Worm (Caenorhabditis elegans) whole organism, L1 larva: Measurements from ENCODE around the gene T19C3.6.

Experiments used
- C04F5.9 ChIP-seq: sonication (generic microtip); optimal IDR thresholded peaks from 2 replicates; lab custom pipeline; 2016; ENCODE audit warnings: missing genetic modification characterization, missing compliant biosample characterization
- C16A3.4 ChIP-seq: fragments of 150-350 bp; optimal IDR thresholded peaks from 2 replicates; lab custom pipeline; 2014; ENCODE audit warnings: missing biosample characterization, missing genetic modification characterization
- C34B4.2 ChIP-seq: sonication (generic microtip); optimal IDR thresholded peaks from 2 replicates; lab custom pipeline; 2017; ENCODE audit warnings: mild to moderate bottlenecking, missing genetic modification characterization, missing compliant biosample characterization
- Y116A8C.19 ChIP-seq: sonication (generic microtip); optimal IDR thresholded peaks from 2 replicates; lab custom pipeline; 2016; ENCODE audit warnings: missing compliant biosample characterization, missing genetic modification characterization, borderline replicate concordance
- aha-1 ChIP-seq: fragments of 150-350 bp; optimal IDR thresholded peaks from 2 replicates; lab custom pipeline; 2014; ENCODE audit warnings: missing biosample characterization, missing genetic modification characterization
- alr-1 ChIP-seq: fragments of 200-800 bp; sonication (Bioruptor generic); optimal IDR thresholded peaks from 2 replicates; lab custom pipeline; 2018; ENCODE audit warnings: borderline replicate concordance, mild to moderate bottlenecking, missing genetic modification characterization, missing compliant biosample characterization
- aly-2 ChIP-seq: fragments of 150-350 bp; optimal IDR thresholded peaks from 2 replicates; lab custom pipeline; 2014; ENCODE audit warnings: missing biosample characterization, missing genetic modification characterization
- blmp-1 ChIP-seq: fragments of 150-350 bp; optimal IDR thresholded peaks from 2 replicates; lab custom pipeline; 2014; ENCODE audit warnings: missing biosample characterization, missing genetic modification characterization
- ceh-8 ChIP-seq: fragments of 200-800 bp; sonication (Bioruptor generic); optimal IDR thresholded peaks from 2 replicates; lab custom pipeline; 2018; ENCODE audit warnings: mild to moderate bottlenecking, missing genetic modification characterization, moderate library complexity, missing compliant biosample characterization
- ceh-82 ChIP-seq, 3 experiments: fragments of 150-350 bp in 1 of 3; sonication (generic microtip) in 2 of 3; optimal IDR thresholded peaks; 2 replicates each; lab custom pipeline; 2014 to 2017; ENCODE audit warnings: missing biosample characterization in 3 of 3, missing genetic modification characterization in 3 of 3
- ceh-88 ChIP-seq: fragments of 200-800 bp; sonication (Bioruptor generic); IDR thresholded peaks from 2 replicates; pipeline ENCODE4 v1.3.6; 2022; ENCODE audit warnings: missing genetic modification characterization, missing compliant biosample characterization
- ces-1 ChIP-seq: fragments of 150-350 bp; optimal IDR thresholded peaks from 2 replicates; lab custom pipeline; 2014; ENCODE audit warnings: missing biosample characterization, missing genetic modification reagents, missing genetic modification characterization
- dpl-1 ChIP-seq, 3 experiments: fragments of 150-350 bp in 2 of 3; sonication (generic microtip) in 1 of 3; optimal IDR thresholded peaks; 2 replicates each; lab custom pipeline; 2014 to 2017; ENCODE audit warnings: missing biosample characterization in 3 of 3, missing genetic modification characterization in 3 of 3, missing genetic modification reagents in 3 of 3
- dsc-1 ChIP-seq: sonication (generic microtip); optimal IDR thresholded peaks from 2 replicates; lab custom pipeline; 2016; ENCODE audit warnings: mild to moderate bottlenecking, missing genetic modification characterization, missing compliant biosample characterization
- efl-1 ChIP-seq, 4 experiments: fragments of 150-350 bp; optimal IDR thresholded peaks in 3 of 4; peaks in 1 of 4; 1 replicate in 1 of 4; 2 replicates in 3 of 4; lab custom pipeline; 2014; ENCODE audit warnings: missing biosample characterization in 2 of 4, missing genetic modification characterization in 2 of 4, missing genetic modification reagents in 2 of 4
- efl-3 ChIP-seq: fragments of 200-800 bp; sonication (Bioruptor generic); optimal IDR thresholded peaks from 2 replicates; lab custom pipeline; 2018; ENCODE audit warnings: mild to moderate bottlenecking, missing genetic modification characterization, missing compliant biosample characterization
- elt-2 ChIP-seq: sonication (generic microtip); optimal IDR thresholded peaks from 2 replicates; lab custom pipeline; 2016; ENCODE audit warnings: missing genetic modification characterization, mild to moderate bottlenecking, inconsistent platforms, missing compliant biosample characterization, missing genetic modification reagents
- fkh-8 ChIP-seq: sonication (generic microtip); optimal IDR thresholded peaks from 2 replicates; lab custom pipeline; 2016; ENCODE audit warnings: mild to moderate bottlenecking, missing genetic modification characterization, missing compliant biosample characterization
- grh-1 ChIP-seq: fragments of 200-800 bp; sonication (Bioruptor generic); IDR thresholded peaks from 2 replicates; pipeline ENCODE4 v1.3.6; 2022; ENCODE audit warnings: missing genetic modification reagents, missing genetic modification characterization, missing compliant biosample characterization
- isw-1 ChIP-seq: fragments of 200-800 bp; sonication (Bioruptor generic); IDR thresholded peaks from 2 replicates; pipeline ENCODE4 v1.3.6; 2022; ENCODE audit warnings: missing genetic modification characterization, missing compliant biosample characterization
- lin-14 ChIP-seq: fragments of 200-800 bp; sonication (Bioruptor generic); optimal IDR thresholded peaks from 2 replicates; lab custom pipeline; 2018; ENCODE audit warnings: mild to moderate bottlenecking, missing genetic modification characterization, moderate library complexity, missing compliant biosample characterization
- lin-35 ChIP-seq, 2 experiments: fragments of 150-350 bp; optimal IDR thresholded peaks; 2 replicates each; lab custom pipeline; 2014; ENCODE audit warnings: missing biosample characterization in 2 of 2, missing genetic modification characterization in 2 of 2, missing genetic modification reagents in 2 of 2
- lsy-2 ChIP-seq, 2 experiments: fragments of 150-350 bp; optimal IDR thresholded peaks; 2 replicates each; lab custom pipeline; 2014; ENCODE audit warnings: missing biosample characterization in 2 of 2, missing genetic modification characterization in 2 of 2
- mab-9 ChIP-seq: fragments of 200-800 bp; sonication (Bioruptor generic); IDR thresholded peaks from 2 replicates; pipeline ENCODE4 v1.3.6; 2022; ENCODE audit warnings: missing genetic modification reagents, missing genetic modification characterization, missing compliant biosample characterization
- mef-2 ChIP-seq: fragments of 150-350 bp; optimal IDR thresholded peaks from 2 replicates; lab custom pipeline; 2014; ENCODE audit warnings: missing biosample characterization, missing genetic modification characterization
- mep-1 ChIP-seq: fragments of 150-350 bp; optimal IDR thresholded peaks from 2 replicates; lab custom pipeline; 2014; ENCODE audit warnings: missing biosample characterization, missing genetic modification characterization
- nhr-20 ChIP-seq: sonication (generic microtip); optimal IDR thresholded peaks from 2 replicates; lab custom pipeline; 2016; ENCODE audit warnings: mild to moderate bottlenecking, missing genetic modification characterization, missing compliant biosample characterization
- nhr-28 ChIP-seq: fragments of 150-350 bp; optimal IDR thresholded peaks from 2 replicates; lab custom pipeline; 2014; ENCODE audit warnings: missing biosample characterization, missing genetic modification characterization
- nhr-71 ChIP-seq: sonication (generic microtip); optimal IDR thresholded peaks from 2 replicates; lab custom pipeline; 2016; ENCODE audit warnings: mild to moderate bottlenecking, missing genetic modification characterization, moderate library complexity, missing compliant biosample characterization
- nhr-77 ChIP-seq: fragments of 150-350 bp; optimal IDR thresholded peaks from 2 replicates; lab custom pipeline; 2014; ENCODE audit warnings: missing biosample characterization, missing genetic modification characterization
- nhr-84 ChIP-seq: sonication (generic microtip); optimal IDR thresholded peaks from 2 replicates; lab custom pipeline; 2017; ENCODE audit warnings: missing biosample characterization, missing genetic modification characterization
- nhr-85 ChIP-seq: sonication (generic microtip); peaks from one replicate; lab custom pipeline; 2016; ENCODE audit warnings: missing genetic modification characterization, inconsistent platforms, missing compliant biosample characterization
- pag-3 ChIP-seq: sonication (generic microtip); optimal IDR thresholded peaks from 2 replicates; lab custom pipeline; 2017; ENCODE audit warnings: missing genetic modification characterization, mild to moderate bottlenecking, missing compliant biosample characterization, antibody characterized with exemption, borderline replicate concordance; ENCODE audit not compliant: insufficient read depth
- pax-3 ChIP-seq: fragments of 200-800 bp; sonication (Bioruptor generic); optimal IDR thresholded peaks from 2 replicates; lab custom pipeline; 2018; ENCODE audit warnings: mild to moderate bottlenecking, missing genetic modification characterization, moderate library complexity, missing compliant biosample characterization
- pqm-1 ChIP-seq: sonication (generic microtip); optimal IDR thresholded peaks from 3 replicates; lab custom pipeline; 2017; ENCODE audit warnings: missing biosample characterization, missing genetic modification characterization
- rnt-1 ChIP-seq: sonication (generic microtip); optimal IDR thresholded peaks from 2 replicates; lab custom pipeline; 2016; ENCODE audit warnings: mild to moderate bottlenecking, missing genetic modification characterization, moderate library complexity, missing compliant biosample characterization
- snu-23 ChIP-seq: sonication (generic microtip); optimal IDR thresholded peaks from 2 replicates; lab custom pipeline; 2016; ENCODE audit warnings: missing genetic modification characterization, missing compliant biosample characterization
- sptf-1 ChIP-seq: fragments of 150-350 bp; optimal IDR thresholded peaks from 2 replicates; lab custom pipeline; 2014; ENCODE audit warnings: missing biosample characterization, missing genetic modification characterization
- sup-37 ChIP-seq: fragments of 200-800 bp; sonication (Bioruptor generic); optimal IDR thresholded peaks from 2 replicates; lab custom pipeline; 2018; ENCODE audit warnings: mild to moderate bottlenecking, missing genetic modification characterization, missing compliant biosample characterization
- swsn-7 ChIP-seq: sonication (generic microtip); optimal IDR thresholded peaks from 2 replicates; lab custom pipeline; 2016; ENCODE audit warnings: missing genetic modification characterization, missing compliant biosample characterization
- tbx-2 ChIP-seq: sonication (generic microtip); optimal IDR thresholded peaks from 2 replicates; lab custom pipeline; 2016; ENCODE audit warnings: missing genetic modification characterization, missing compliant biosample characterization
- unc-30 ChIP-seq: sonication (generic microtip); optimal IDR thresholded peaks from 2 replicates; lab custom pipeline; 2017; ENCODE audit warnings: missing biosample characterization, missing genetic modification characterization
- unc-86 ChIP-seq: sonication (generic microtip); optimal IDR thresholded peaks from 2 replicates; lab custom pipeline; 2016; ENCODE audit warnings: missing genetic modification characterization, missing compliant biosample characterization
- vab-15 ChIP-seq: sonication (generic microtip); optimal IDR thresholded peaks from 2 replicates; lab custom pipeline; 2017; ENCODE audit warnings: missing genotype, mild to moderate bottlenecking, missing genetic modification characterization, missing compliant biosample characterization
- xbp-1 ChIP-seq: sonication (generic microtip); optimal IDR thresholded peaks from 2 replicates; lab custom pipeline; 2016; ENCODE audit warnings: missing genetic modification characterization, missing compliant biosample characterization
- zag-1 ChIP-seq: fragments of 150-350 bp; optimal IDR thresholded peaks from 2 replicates; lab custom pipeline; 2014; ENCODE audit warnings: missing biosample characterization, missing genetic modification characterization
- zip-4 ChIP-seq: fragments of 200-800 bp; sonication (Bioruptor generic); optimal IDR thresholded peaks from 2 replicates; lab custom pipeline; 2018; ENCODE audit warnings: mild to moderate bottlenecking, missing genetic modification characterization, moderate library complexity, missing compliant biosample characterization
- ztf-11 ChIP-seq, 2 experiments: sonication (generic microtip); optimal IDR thresholded peaks; 2 replicates each; lab custom pipeline; 2016 to 2017; ENCODE audit warnings: missing genetic modification characterization in 2 of 2, missing biosample characterization in 1 of 2, missing compliant biosample characterization in 1 of 2
- ztf-4 ChIP-seq: fragments of 150-350 bp; optimal IDR thresholded peaks from 2 replicates; lab custom pipeline; 2014; ENCODE audit warnings: missing biosample characterization, missing genetic modification characterization

The T19C3.6 gene

DNA sequence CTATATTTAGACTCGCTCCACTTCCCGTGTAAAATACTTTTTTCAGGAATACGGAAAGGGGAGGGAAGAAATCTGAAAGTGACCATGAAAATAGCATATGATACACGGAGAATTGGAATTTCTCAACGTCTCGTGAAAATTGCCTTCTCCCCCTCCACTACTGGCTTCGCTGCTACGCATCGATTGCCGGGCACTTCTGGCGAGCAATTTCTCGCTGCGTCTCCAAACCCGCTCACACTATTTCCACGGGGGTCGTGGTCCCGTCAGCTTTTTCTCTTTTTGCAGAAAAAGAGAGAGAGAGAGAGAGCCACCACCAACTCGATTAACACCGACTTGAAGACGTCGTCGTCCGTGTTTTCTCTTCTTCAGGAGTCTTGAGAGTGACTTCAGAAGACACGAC lies 39.7 kb upstream of the T19C3.6 start (continued):
- TF ChIP-seq snu-23 (GFP tag; lab: Kevin White, UChicago) = peak; percentile 57
- peak; percentile 21 to 25 for TF ChIP-seq efl-1 (optimal IDR thresholded peaks at IDR 0.05; lab: Kevin White, UChicago)
- no peak for TF ChIP-seq efl-1 (GFP tag; optimal IDR thresholded peaks at IDR 0.05 in 1 of 2; lab: Kevin White, UChicago)
- peak; percentile 16 for TF ChIP-seq ceh-8 (GFP tag; lab: Kevin White, UChicago)
- TF ChIP-seq fkh-8 (tag; lab: Kevin White, UChicago) = peak; percentile 88
- no peak for TF ChIP-seq ceh-88 (GFP tag; lab: Robert Waterston, UW)
- TF ChIP-seq unc-86 = peak; percentile 78
- TF ChIP-seq rnt-1 = peak; percentile 24
- TF ChIP-seq xbp-1 (tag; lab: Kevin White, UChicago) = peak; percentile 39
- no peak for TF ChIP-seq efl-3
- peak; percentile 3 for TF ChIP-seq pax-3 (tag; lab: Kevin White, UChicago)
- TF ChIP-seq nhr-20 (tag; lab: Kevin White, UChicago) = peak; percentile 17
- TF ChIP-seq ceh-82 (tag; optimal IDR thresholded peaks at IDR 0.05; lab: Kevin White, UChicago) = peak in 2 of 3 experiments; percentile 3 to 68
- TF ChIP-seq mab-9 (GFP tag; lab: Robert Waterston, UW) = no peak
- peak; percentile 81 for TF ChIP-seq nhr-71 (tag; lab: Kevin White, UChicago)
- TF ChIP-seq isw-1 (GFP tag; lab: Robert Waterston, UW) = peak; percentile 62
- peak; percentile 29 for TF ChIP-seq mep-1 (tag; lab: Kevin White, UChicago)
- TF ChIP-seq nhr-77 = no peak
- peak; percentile 18 to 63 for TF ChIP-seq lsy-2 (tag; optimal IDR thresholded peaks at IDR 0.05; lab: Kevin White, UChicago)
- TF ChIP-seq ces-1 (GFP tag; lab: Kevin White, UChicago) = peak; percentile 87
- no peak for TF ChIP-seq ztf-4 (tag; lab: Kevin White, UChicago)
- peak; percentile 65 for TF ChIP-seq tbx-2 (tag; lab: Kevin White, UChicago)
- peak in 1 of 2 experiments; percentile 47 for TF ChIP-seq lin-35 (GFP tag; optimal IDR thresholded peaks at IDR 0.05; lab: Kevin White, UChicago)
- TF ChIP-seq dsc-1 (tag; lab: Kevin White, UChicago) = peak; percentile 17
- TF ChIP-seq, all 84 proteins: peak for 27

DNA sequence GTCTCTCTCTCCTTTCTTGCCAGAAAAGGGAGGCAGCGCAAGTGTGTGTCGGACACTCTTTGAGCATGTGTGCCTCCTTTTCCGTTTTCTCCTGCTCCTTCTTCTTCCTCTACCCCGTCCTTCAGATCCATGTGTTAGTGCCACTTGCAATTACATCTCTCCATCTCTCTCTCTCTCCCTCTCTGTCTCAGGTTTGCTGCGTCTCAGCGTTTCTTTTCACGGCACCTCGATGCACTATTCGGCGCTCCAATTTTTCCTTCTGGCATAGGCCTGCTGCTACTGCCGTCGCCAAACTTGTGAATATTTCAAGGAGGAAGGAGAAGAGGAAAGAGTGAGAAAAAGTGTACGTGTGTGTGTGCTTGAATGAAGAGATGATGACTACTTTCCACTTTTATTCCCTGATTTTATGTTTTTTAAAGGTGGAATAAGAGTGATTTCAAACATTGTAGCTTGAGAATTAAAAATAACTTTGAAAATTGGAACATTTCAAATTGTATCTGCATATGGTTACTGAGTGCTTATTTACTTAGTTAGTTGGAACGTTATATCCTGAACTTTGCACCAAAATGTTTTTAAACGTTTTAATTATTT lies 37.1 kb upstream of the T19C3.6 start, which contains the start of gene W02B3.3:
Gene W02B3.3, minus strand, starts transcription at position 131 of the 591 bp plus-strand sequence.
- no peak for TF ChIP-seq C34B4.2 (tag; lab: Kevin White, UChicago)
- peak in 1 of 3 experiments; percentile 29 for TF ChIP-seq dpl-1 (GFP tag; optimal IDR thresholded peaks at IDR 0.05; lab: Kevin White, UChicago)
- no peak for TF ChIP-seq aha-1 (tag; lab: Kevin White, UChicago)
- TF ChIP-seq zag-1 (tag; lab: Kevin White, UChicago) = no peak
- TF ChIP-seq aly-2 (tag; lab: Kevin White, UChicago) = no peak
- no peak for TF ChIP-seq alr-1 (tag; lab: Kevin White, UChicago)
- peak; percentile 70 for TF ChIP-seq pag-3 (tag; lab: Kevin White, UChicago)
- TF ChIP-seq C16A3.4 (tag; lab: Kevin White, UChicago) = peak; percentile 29
- TF ChIP-seq unc-30 (tag; lab: Kevin White, UChicago) = no peak
- TF ChIP-seq zip-4 (GFP tag; lab: Kevin White, UChicago) = no peak
- TF ChIP-seq Y116A8C.19 (tag; lab: Kevin White, UChicago) = no peak
- TF ChIP-seq lin-14 (GFP tag; lab: Kevin White, UChicago) = peak; percentile 96
- no peak for TF ChIP-seq sup-37 (GFP tag; lab: Kevin White, UChicago)
- no peak for TF ChIP-seq nhr-85 (tag; lab: Kevin White, UChicago)
- no peak for TF ChIP-seq blmp-1
- TF ChIP-seq mef-2 (tag; lab: Kevin White, UChicago) = no peak
- no peak for TF ChIP-seq pqm-1 (tag; lab: Kevin White, UChicago)
- peak; percentile 70 for TF ChIP-seq dsc-1 (tag; lab: Kevin White, UChicago)
- peak; percentile 53 for TF ChIP-seq rnt-1
- peak; percentile 42 to 47 for TF ChIP-seq efl-1 (optimal IDR thresholded peaks at IDR 0.05; lab: Kevin White, UChicago)
- TF ChIP-seq efl-1 (GFP tag; optimal IDR thresholded peaks at IDR 0.05 in 1 of 2; lab: Kevin White, UChicago) = no peak
- peak; percentile 78 for TF ChIP-seq swsn-7
- no peak for TF ChIP-seq nhr-84
- no peak for TF ChIP-seq nhr-77
- no peak for TF ChIP-seq grh-1 (GFP tag; lab: Robert Waterston, UW)
- TF ChIP-seq sptf-1 = no peak
- peak; percentile 42 to 70 for TF ChIP-seq lsy-2 (tag; optimal IDR thresholded peaks at IDR 0.05; lab: Kevin White, UChicago)
- TF ChIP-seq ztf-11 (tag; optimal IDR thresholded peaks at IDR 0.05; lab: Kevin White, UChicago) = no peak
- peak; percentile 50 for TF ChIP-seq ces-1 (GFP tag; lab: Kevin White, UChicago)
- no peak for TF ChIP-seq elt-2 (tag; lab: Kevin White, UChicago)
- no peak for TF ChIP-seq C04F5.9 (tag; lab: Kevin White, UChicago)
- TF ChIP-seq nhr-28 (tag; lab: Kevin White, UChicago) = no peak
- TF ChIP-seq vab-15 = no peak
